Fruit fly (Drosophila melanogaster) whole organism, embryonic: ENCODE measurements around the gene Swip-1.
A peak's percentile ranks its signal among the peaks of the same experiment; 100 is the strongest.

Source experiments
- Adf1 ChIP-seq: fragments of 200-800 bp; sonication (Bioruptor generic); IDR thresholded peaks from 2 replicates; pipeline ENCODE4 v1.3.6; 2022; ENCODE audit warnings: missing biosample characterization, missing genetic modification characterization
- CG10147 ChIP-seq: fragments of 200-800 bp; sonication (Bioruptor generic); optimal IDR thresholded peaks from 2 replicates; lab custom pipeline; 2019; ENCODE audit warnings: missing biosample characterization, mild to moderate bottlenecking, missing genetic modification characterization, moderate library complexity
- CG10543 ChIP-seq: fragments of 200-800 bp; sonication (Bioruptor generic); optimal IDR thresholded peaks from 3 replicates; lab custom pipeline; 2017; ENCODE audit warnings: missing biosample characterization, mild to moderate bottlenecking, missing genetic modification characterization, moderate library complexity
- CG12071 ChIP-seq: fragments of 200-800 bp; sonication (Bioruptor generic); optimal IDR thresholded peaks from 3 replicates; lab custom pipeline; 2018; ENCODE audit warnings: missing biosample characterization, mild to moderate bottlenecking, missing genetic modification characterization
- CG12299 ChIP-seq: fragments of 200-800 bp; sonication (Bioruptor generic); optimal IDR thresholded peaks from 2 replicates; lab custom pipeline; 2018; ENCODE audit warnings: missing biosample characterization, mild to moderate bottlenecking, missing genetic modification characterization
- CG17912 ChIP-seq: fragments of 200-800 bp; sonication (Bioruptor generic); optimal IDR thresholded peaks from 2 replicates; lab custom pipeline; 2018; ENCODE audit warnings: missing biosample characterization, mild to moderate bottlenecking, missing genetic modification characterization
- CG18599 ChIP-seq: fragments of 200-800 bp; sonication (Bioruptor generic); optimal IDR thresholded peaks from 3 replicates; lab custom pipeline; 2017; ENCODE audit warnings: missing biosample characterization, missing genetic modification characterization, mild to moderate bottlenecking, moderate library complexity, missing genetic modification reagents
- CG30403 ChIP-seq: fragments of 200-800 bp; sonication (Bioruptor generic); optimal IDR thresholded peaks from 3 replicates; lab custom pipeline; 2016; ENCODE audit warnings: missing biosample characterization, missing genetic modification characterization
- CG3281 ChIP-seq: fragments of 200-800 bp; sonication (Bioruptor generic); optimal IDR thresholded peaks from 3 replicates; lab custom pipeline; 2017; ENCODE audit warnings: missing biosample characterization, mild to moderate bottlenecking, missing genetic modification characterization
- CG5180 ChIP-seq: fragments of 200-800 bp; sonication (Bioruptor generic); optimal IDR thresholded peaks from 3 replicates; lab custom pipeline; 2017; ENCODE audit warnings: missing biosample characterization, missing genetic modification characterization, mild to moderate bottlenecking, moderate library complexity, missing genetic modification reagents
- CG6654 ChIP-seq: fragments of 200-800 bp; sonication (Bioruptor generic); optimal IDR thresholded peaks from 2 replicates; lab custom pipeline; 2017; ENCODE audit warnings: missing biosample characterization, mild to moderate bottlenecking, missing genetic modification characterization
- CG9817 ChIP-seq: fragments of 200-800 bp; sonication (Bioruptor generic); optimal IDR thresholded peaks from 2 replicates; lab custom pipeline; 2018; ENCODE audit warnings: missing biosample characterization, mild to moderate bottlenecking, missing genetic modification characterization, moderate library complexity
- Camta ChIP-seq: fragments of 200-800 bp; sonication (Bioruptor generic); optimal IDR thresholded peaks from 2 replicates; lab custom pipeline; 2016; ENCODE audit warnings: missing biosample characterization, missing genetic modification characterization
- D ChIP-seq, 2 experiments: fragments of 200-800 bp in 1 of 2; fragments of >200 bp in 1 of 2; sonication (Bioruptor generic) in 1 of 2; optimal IDR thresholded peaks; 2 replicates in 1 of 2; 3 replicates in 1 of 2; lab custom pipeline; 2017; ENCODE audit warnings: mild to moderate bottlenecking in 1 of 2, missing biosample characterization in 1 of 2, missing genetic modification characterization in 1 of 2, missing genetic modification reagents in 1 of 2
- Dek ChIP-seq: fragments of 200-800 bp; sonication (Bioruptor generic); optimal IDR thresholded peaks from 3 replicates; lab custom pipeline; 2019; ENCODE audit warnings: missing biosample characterization, mild to moderate bottlenecking, missing genetic modification characterization, moderate library complexity
- Ets65A ChIP-seq: fragments of 200-800 bp; sonication (Bioruptor generic); peaks from one replicate; lab custom pipeline; 2016; ENCODE audit warnings: missing biosample characterization, missing genetic modification characterization
- H2.0 ChIP-seq: fragments of 200-800 bp; sonication (Bioruptor generic); IDR thresholded peaks from 2 replicates; pipeline ENCODE4 v1.3.6; 2022; ENCODE audit warnings: missing biosample characterization, missing genetic modification characterization
- HLH54F ChIP-seq: fragments of 200-800 bp; sonication (Bioruptor generic); optimal IDR thresholded peaks from 3 replicates; lab custom pipeline; 2016; ENCODE audit warnings: missing biosample characterization, missing genetic modification characterization
- Hey ChIP-seq: fragments of 200-800 bp; sonication (Bioruptor generic); optimal IDR thresholded peaks from 3 replicates; lab custom pipeline; 2018; ENCODE audit warnings: missing biosample characterization, mild to moderate bottlenecking, missing genetic modification characterization
- Hr51 ChIP-seq, 2 experiments: fragments of 200-800 bp; sonication (Bioruptor generic); optimal IDR thresholded peaks; 2 replicates in 1 of 2; 3 replicates in 1 of 2; lab custom pipeline; 2016 to 2018; ENCODE audit warnings: missing biosample characterization in 2 of 2, missing genetic modification characterization in 2 of 2, mild to moderate bottlenecking in 1 of 2, moderate library complexity in 1 of 2
- Hr78 ChIP-seq, 2 experiments: fragments of 200-800 bp in 1 of 2; fragments of >200 bp in 1 of 2; sonication (Bioruptor generic) in 1 of 2; optimal IDR thresholded peaks; 2 replicates each; lab custom pipeline; 2017 to 2019; ENCODE audit warnings: missing biosample characterization in 2 of 2, missing genetic modification characterization in 2 of 2, mild to moderate bottlenecking in 1 of 2, moderate library complexity in 1 of 2
- Med ChIP-seq: fragments of 200-800 bp; sonication (Bioruptor generic); peaks from one replicate; lab custom pipeline; 2016; ENCODE audit warnings: missing biosample characterization, missing genetic modification characterization, mild to moderate bottlenecking, inconsistent platforms, moderate library complexity
- Ptx1 ChIP-seq: fragments of 200-800 bp; sonication (Bioruptor generic); IDR thresholded peaks from 2 replicates; pipeline ENCODE4 v1.3.6; 2022; ENCODE audit warnings: missing biosample characterization, missing genetic modification characterization
- abd-A ChIP-seq: fragments of 200-800 bp; sonication (Bioruptor generic); optimal IDR thresholded peaks from 3 replicates; lab custom pipeline; 2019; ENCODE audit warnings: missing biosample characterization, mild to moderate bottlenecking, missing genetic modification characterization, moderate library complexity
- amos ChIP-seq: fragments of 200-800 bp; sonication (Bioruptor generic); IDR thresholded peaks from 2 replicates; pipeline ENCODE4 v1.3.6; 2022; ENCODE audit warnings: missing biosample characterization, missing genetic modification characterization; ENCODE audit not compliant: partially characterized antibody
- ara ChIP-seq: fragments of 200-800 bp; sonication (Bioruptor generic); IDR thresholded peaks from 2 replicates; pipeline ENCODE4 v1.3.6; 2022; ENCODE audit warnings: missing biosample characterization, missing genetic modification characterization
- bcd ChIP-seq: fragments of 200-800 bp; sonication (Bioruptor generic); optimal IDR thresholded peaks from 2 replicates; lab custom pipeline; 2017; ENCODE audit warnings: missing biosample characterization, mild to moderate bottlenecking, missing genetic modification characterization
- bsh ChIP-seq, 2 experiments: fragments of 200-800 bp; sonication (Bioruptor generic); optimal IDR thresholded peaks; 2 replicates each; lab custom pipeline; 2017 to 2018; ENCODE audit warnings: mild to moderate bottlenecking in 2 of 2, missing biosample characterization in 2 of 2, missing genetic modification characterization in 2 of 2, moderate library complexity in 1 of 2
- cato ChIP-seq: fragments of 200-800 bp; sonication (Bioruptor generic); optimal IDR thresholded peaks from 2 replicates; lab custom pipeline; 2016; ENCODE audit warnings: missing biosample characterization, missing genetic modification characterization, borderline replicate concordance
- chif ChIP-seq, 2 experiments: fragments of 200-800 bp; sonication (Bioruptor generic); optimal IDR thresholded peaks; 3 replicates each; lab custom pipeline; 2016; ENCODE audit warnings: missing biosample characterization in 2 of 2, missing genetic modification characterization in 2 of 2
- ci ChIP-seq: fragments of 200-800 bp; sonication (Bioruptor generic); IDR thresholded peaks from 3 replicates; pipeline ENCODE4 v1.3.6; 2022; ENCODE audit warnings: missing biosample characterization, missing genetic modification characterization
- crol ChIP-seq: fragments of 200-800 bp; sonication (Bioruptor generic); IDR thresholded peaks from 2 replicates; pipeline ENCODE4 v1.3.6; 2022; ENCODE audit warnings: missing biosample characterization, missing genetic modification characterization
- dmrt99B ChIP-seq: fragments of 200-800 bp; sonication (Bioruptor generic); optimal IDR thresholded peaks from 2 replicates; lab custom pipeline; 2018; ENCODE audit warnings: missing biosample characterization, mild to moderate bottlenecking, missing genetic modification characterization, moderate library complexity
- gfzf ChIP-seq: fragments of 200-800 bp; sonication (Bioruptor generic); optimal IDR thresholded peaks from 2 replicates; lab custom pipeline; 2016; ENCODE audit warnings: missing biosample characterization, mild to moderate bottlenecking, missing genetic modification characterization, moderate library complexity
- gro ChIP-seq: fragments of 200-800 bp; sonication (Bioruptor generic); optimal IDR thresholded peaks from 2 replicates; lab custom pipeline; 2016; ENCODE audit warnings: missing biosample characterization, missing genetic modification characterization
- mirr ChIP-seq: fragments of 200-800 bp; sonication (Bioruptor generic); optimal IDR thresholded peaks from 3 replicates; lab custom pipeline; 2018; ENCODE audit warnings: missing biosample characterization, mild to moderate bottlenecking, missing genetic modification characterization
- nerfin-1 ChIP-seq: fragments of 200-800 bp; sonication (Bioruptor generic); optimal IDR thresholded peaks from 3 replicates; lab custom pipeline; 2019; ENCODE audit warnings: missing biosample characterization, mild to moderate bottlenecking, missing genetic modification characterization, moderate library complexity
- oc ChIP-seq: fragments of 200-800 bp; sonication (Bioruptor generic); optimal IDR thresholded peaks from 2 replicates; lab custom pipeline; 2018; ENCODE audit warnings: missing biosample characterization, mild to moderate bottlenecking, missing genetic modification characterization, moderate library complexity
- odd ChIP-seq: fragments of 200-800 bp; sonication (Bioruptor generic); optimal IDR thresholded peaks from 2 replicates; lab custom pipeline; 2017; ENCODE audit warnings: missing biosample characterization, mild to moderate bottlenecking, missing genetic modification characterization
- ranshi ChIP-seq: fragments of 200-800 bp; sonication (Bioruptor generic); IDR thresholded peaks from 2 replicates; pipeline ENCODE4 v1.3.6; 2022; ENCODE audit warnings: missing biosample characterization, missing genetic modification characterization
- row ChIP-seq: fragments of 200-800 bp; sonication (Bioruptor generic); IDR thresholded peaks from 3 replicates; pipeline ENCODE4 v1.3.6; 2022; ENCODE audit warnings: missing biosample characterization, missing genetic modification characterization
- sd ChIP-seq: fragments of 200-800 bp; sonication (Bioruptor generic); optimal IDR thresholded peaks from 3 replicates; lab custom pipeline; 2018; ENCODE audit warnings: missing biosample characterization, mild to moderate bottlenecking, missing genetic modification characterization, moderate library complexity

Swip-1 gene

dm6 chr2L:19019160-19019592, 32.1 kb upstream of the Swip-1 start (continued):
- TF ChIP-seq HLH54F (GFP tag; lab: Kevin White, UChicago), result peak; percentile 28
- no peak for TF ChIP-seq Camta (GFP tag; lab: Kevin White, UChicago)
- TF ChIP-seq CG10147, result peak; percentile 41
- TF ChIP-seq bcd (GFP tag; lab: Kevin White, UChicago), result peak; percentile 15
- peak; percentile 56 for TF ChIP-seq CG30403 (GFP tag; lab: Kevin White, UChicago)
- peak; percentile 10 for TF ChIP-seq CG5180 (GFP tag; lab: Kevin White, UChicago)
- TF ChIP-seq dmrt99B (tag; lab: Kevin White, UChicago), result peak; percentile 55
- TF ChIP-seq odd (GFP tag; lab: Kevin White, UChicago), result peak; percentile 43
- no peak for TF ChIP-seq Hr78 (GFP tag; optimal IDR thresholded peaks at IDR 0.05; lab: Kevin White, UChicago)
- TF ChIP-seq Hey (tag; lab: Kevin White, UChicago), result no peak
- no peak for TF ChIP-seq amos (GFP tag; lab: Robert Waterston, UW)
- peak; percentile 47; the same call in 2 of the 3 replicates for TF ChIP-seq row (GFP tag; lab: Robert Waterston, UW)

- TF ChIP-seq CG3281 (GFP tag; lab: Kevin White, UChicago) (no peak), Dek (tag; lab: Kevin White, UChicago) (no peak), sd (peak; percentile 4), CG18599 (GFP tag; lab: Kevin White, UChicago) (peak; percentile 53), oc (tag; lab: Kevin White, UChicago) (peak; percentile 32), gro (GFP tag; lab: Kevin White, UChicago) (no peak), CG12071 (GFP tag; lab: Kevin White, UChicago) (peak; percentile 22), Ptx1 (GFP tag; lab: Robert Waterston, UW) (0 out of 2 replicates have a peak, but pooled peaks have one; percentile 18), CG17912 (GFP tag; lab: Kevin White, UChicago) (no peak), Hey (tag; lab: Kevin White, UChicago) (peak; percentile 92), H2.0 (GFP tag; lab: Robert Waterston, UW) (no peak), bsh (GFP tag; optimal IDR thresholded peaks at IDR 0.05; lab: Kevin White, UChicago) (no peak), gfzf (GFP tag; lab: Kevin White, UChicago) (no peak), Med (peak; percentile 7), ranshi (GFP tag; lab: Robert Waterston, UW) (no peak), cato (GFP tag; lab: Kevin White, UChicago) (no peak), D (optimal IDR thresholded peaks at IDR 0.05; lab: Kevin White, UChicago) (no peak), D (GFP tag; optimal IDR thresholded peaks at IDR 0.05; lab: Kevin White, UChicago) (no peak), Ets65A (GFP tag; lab: Kevin White, UChicago) (peak; percentile 69), chif (GFP tag; optimal IDR thresholded peaks at IDR 0.05; lab: Kevin White, UChicago) (no peak), Adf1 (GFP tag; lab: Robert Waterston, UW) (peak; percentile 34; the same call in 1 of the 2 replicates), nerfin-1 (tag; lab: Kevin White, UChicago) (peak; percentile 19), abd-A (tag; lab: Kevin White, UChicago) (peak; percentile 92), ara (GFP tag; lab: Robert Waterston, UW) (no peak), mirr (GFP tag; lab: Kevin White, UChicago) (peak; percentile 73), CG9817 (tag; lab: Kevin White, UChicago) (no peak), crol (GFP tag; lab: Robert Waterston, UW) (peak; percentile 70), CG12299 (tag; lab: Kevin White, UChicago) (no peak), Hr51 (GFP tag; optimal IDR thresholded peaks at IDR 0.05; lab: Kevin White, UChicago) (peak in 1 of 2 experiments; percentile 5), ci (GFP tag; lab: Robert Waterston, UW) (0 out of 3 replicates have a peak, but pooled peaks have one; percentile 15), CG6654 (GFP tag; lab: Kevin White, UChicago) (no peak), CG10543 (GFP tag; lab: Kevin White, UChicago) (peak; percentile 74)
- TF ChIP-seq, all 482 proteins: peak for 16
These were observed 31.2 kb upstream of the Swip-1 start for dm6 chr2L:19018266-19018665.
